Worm (Caenorhabditis elegans) whole organism, young adult: ENCODE results near the gene nspc-9.

Source experiments
- F23B12.7 ChIP-seq: sonication (generic microtip); optimal IDR thresholded peaks from 2 replicates; lab custom pipeline; 2017; ENCODE audit warnings: missing genetic modification characterization, mild to moderate bottlenecking, missing compliant biosample characterization, antibody characterized with exemption, moderate library complexity; ENCODE audit not compliant: insufficient read depth
- F55B11.4 ChIP-seq: sonication (generic microtip); optimal IDR thresholded peaks from 2 replicates; lab custom pipeline; 2016; ENCODE audit warnings: missing compliant biosample characterization, missing genetic modification characterization, borderline replicate concordance; ENCODE audit not compliant: insufficient read depth
- Y53F4B.3 ChIP-seq: fragments of 200-800 bp; sonication (Bioruptor generic); IDR thresholded peaks from 2 replicates; pipeline ENCODE4 v1.3.6; 2022; ENCODE audit warnings: missing genetic modification reagents, missing genetic modification characterization, missing compliant biosample characterization
- ama-1 ChIP-seq, 3 experiments: fragments of 150-350 bp in 1 of 3; sonication (generic microtip) in 2 of 3; optimal IDR thresholded peaks; 2 replicates each; lab custom pipeline; 2014 to 2018; ENCODE audit warnings: missing biosample characterization in 2 of 3, missing genetic modification characterization in 2 of 3, missing genetic modification reagents in 2 of 3
- aptf-2 ChIP-seq: fragments of 200-800 bp; sonication (Bioruptor generic); conservative IDR thresholded peaks from 2 replicates; pipeline ENCODE4 v1.3.6; 2022; ENCODE audit warnings: missing genetic modification reagents, missing genetic modification characterization, missing compliant biosample characterization
- aptf-3 ChIP-seq: fragments of 200-800 bp; sonication (Bioruptor generic); IDR thresholded peaks from 2 replicates; pipeline ENCODE4 v1.3.6; 2022; ENCODE audit warnings: missing genetic modification characterization, missing compliant biosample characterization
- ccch-3 ChIP-seq: fragments of 200-800 bp; sonication (Bioruptor generic); optimal IDR thresholded peaks from 2 replicates; lab custom pipeline; 2018; ENCODE audit warnings: mild to moderate bottlenecking, missing genetic modification characterization, missing compliant biosample characterization
- cebp-2 ChIP-seq: fragments of 200-800 bp; sonication (Bioruptor generic); IDR thresholded peaks from 2 replicates; pipeline ENCODE4 v1.3.6; 2022; ENCODE audit warnings: missing genetic modification characterization, missing compliant biosample characterization
- dpff-1 ChIP-seq: sonication (generic microtip); optimal IDR thresholded peaks from 2 replicates; lab custom pipeline; 2017; ENCODE audit warnings: mild to moderate bottlenecking, missing genetic modification characterization, missing compliant biosample characterization
- dpl-1 ChIP-seq: fragments of 150-350 bp; optimal IDR thresholded peaks from 2 replicates; lab custom pipeline; 2014; ENCODE audit warnings: missing biosample characterization, missing genetic modification reagents, missing genetic modification characterization
- gei-17 ChIP-seq: fragments of 200-800 bp; sonication (Bioruptor generic); optimal IDR thresholded peaks from 2 replicates; lab custom pipeline; 2018; ENCODE audit warnings: mild to moderate bottlenecking, missing genetic modification characterization, missing compliant biosample characterization
- hlh-26 ChIP-seq: fragments of 200-800 bp; sonication (Bioruptor generic); conservative IDR thresholded peaks from 2 replicates; pipeline ENCODE4 v1.3.6; 2022; ENCODE audit warnings: missing genetic modification reagents, missing genetic modification characterization, missing compliant biosample characterization
- lsy-27 ChIP-seq: sonication (generic microtip); optimal IDR thresholded peaks from 2 replicates; lab custom pipeline; 2017; ENCODE audit warnings: missing genetic modification characterization, mild to moderate bottlenecking, missing compliant biosample characterization, antibody characterized with exemption, missing genotype, borderline replicate concordance; ENCODE audit not compliant: insufficient read depth
- mcd-1 ChIP-seq: fragments of 200-800 bp; sonication (Bioruptor generic); IDR thresholded peaks from 2 replicates; pipeline ENCODE4 v1.3.6; 2022; ENCODE audit warnings: missing genetic modification reagents, missing genetic modification characterization, missing compliant biosample characterization
- nfya-1 ChIP-seq: sonication (generic microtip); optimal IDR thresholded peaks from 2 replicates; lab custom pipeline; 2017; ENCODE audit warnings: antibody characterized with exemption, missing compliant biosample characterization, missing genetic modification characterization, borderline replicate concordance; ENCODE audit not compliant: insufficient read depth
- nfya-2 ChIP-seq: fragments of 200-800 bp; sonication (Bioruptor generic); IDR thresholded peaks from 2 replicates; pipeline ENCODE4 v1.3.6; 2022; ENCODE audit warnings: missing genetic modification reagents, missing genetic modification characterization, missing compliant biosample characterization
- nhr-90 ChIP-seq: sonication (generic microtip); optimal IDR thresholded peaks from 2 replicates; lab custom pipeline; 2016; ENCODE audit warnings: missing genotype, mild to moderate bottlenecking, missing genetic modification characterization, missing compliant biosample characterization
- pbrm-1 ChIP-seq: fragments of 200-800 bp; sonication (Bioruptor generic); IDR thresholded peaks from 2 replicates; pipeline ENCODE4 v1.3.6; 2022; ENCODE audit warnings: missing genetic modification reagents, missing genetic modification characterization, missing compliant biosample characterization

nspc-9 gene

ce11 chrX:12296392-12296791 is 46.8 kb downstream of the nspc-9 start, which contains the start of gene W06D11.2:
TSS of gene W06D11.2 (minus strand) at chrX:12296730.
- TF ChIP-seq nhr-90 = no peak
- no peak for TF ChIP-seq ama-1 (optimal IDR thresholded peaks at IDR 0.05; lab: Kevin White, UChicago)
- no peak for TF ChIP-seq ama-1 (GFP tag; optimal IDR thresholded peaks at IDR 0.05; lab: Kevin White, UChicago)
- TF ChIP-seq, all 124 proteins: peak for 0

- TF ChIP-seq dpff-1 (tag; lab: Kevin White, UChicago) (no peak), dpl-1 (GFP tag; lab: Kevin White, UChicago) (no peak), F23B12.7 (tag; lab: Kevin White, UChicago) (no peak), pbrm-1 (GFP tag; lab: Robert Waterston, UW) (no peak), F55B11.4 (tag; lab: Kevin White, UChicago) (no peak), nfya-2 (GFP tag; lab: Robert Waterston, UW) (no peak), Y53F4B.3 (GFP tag; lab: Robert Waterston, UW) (no peak), hlh-26 (GFP tag; lab: Robert Waterston, UW) (no peak), aptf-2 (GFP tag; lab: Robert Waterston, UW) (no peak), aptf-3 (GFP tag; lab: Robert Waterston, UW) (no peak), mcd-1 (GFP tag; lab: Robert Waterston, UW) (no peak), nfya-1 (tag; lab: Kevin White, UChicago) (no peak), cebp-2 (GFP tag; lab: Robert Waterston, UW) (no peak), ccch-3 (GFP tag; lab: Kevin White, UChicago) (no peak), lsy-27 (tag; lab: Kevin White, UChicago) (no peak), gei-17 (GFP tag; lab: Kevin White, UChicago) (no peak)
- TF ChIP-seq, all 124 proteins: peak for 0
These were observed 48.9 kb downstream of the nspc-9 start, which contains the start of gene W06D11.1 for ce11 chrX:12294263-12294662. TSS of gene W06D11.1 (plus strand) at chrX:12294563.
